Fruit fly (Drosophila melanogaster) whole organism, embryonic: ENCODE results near the gene osk.
A peak's percentile ranks its signal among the peaks of the same experiment; 100 is the strongest.

ENCODE experiments used
- Atf6 ChIP-seq: fragments of 200-800 bp; sonication (Bioruptor generic); IDR thresholded peaks from 2 replicates; pipeline ENCODE4 v1.3.6; 2022; ENCODE audit warnings: missing biosample characterization, missing genetic modification characterization
- B-H2 ChIP-seq: fragments of 200-800 bp; sonication (Bioruptor generic); optimal IDR thresholded peaks from 2 replicates; lab custom pipeline; 2018; ENCODE audit warnings: missing biosample characterization, mild to moderate bottlenecking, missing genetic modification characterization
- Bdp1 ChIP-seq: fragments of 200-800 bp; sonication (Bioruptor generic); optimal IDR thresholded peaks from 3 replicates; lab custom pipeline; 2016; ENCODE audit warnings: missing biosample characterization, missing genetic modification characterization
- CG10366 ChIP-seq: fragments of 200-800 bp; sonication (Bioruptor generic); IDR thresholded peaks from 2 replicates; pipeline ENCODE4 v1.3.6; 2022; ENCODE audit warnings: missing biosample characterization, missing genetic modification characterization
- CG11398 ChIP-seq: fragments of 200-800 bp; sonication (Bioruptor generic); optimal IDR thresholded peaks from 2 replicates; lab custom pipeline; 2016; ENCODE audit warnings: missing biosample characterization, missing genetic modification characterization
- CG12071 ChIP-seq: fragments of 200-800 bp; sonication (Bioruptor generic); optimal IDR thresholded peaks from 3 replicates; lab custom pipeline; 2018; ENCODE audit warnings: missing biosample characterization, mild to moderate bottlenecking, missing genetic modification characterization
- CG12219 ChIP-seq: fragments of 200-800 bp; sonication (Bioruptor generic); optimal IDR thresholded peaks from 3 replicates; lab custom pipeline; 2018; ENCODE audit warnings: missing biosample characterization, mild to moderate bottlenecking, missing genetic modification characterization
- CG12391 ChIP-seq: fragments of 200-800 bp; sonication (Bioruptor generic); optimal IDR thresholded peaks from 3 replicates; lab custom pipeline; 2018; ENCODE audit warnings: missing biosample characterization, mild to moderate bottlenecking, missing genetic modification characterization, moderate library complexity
- CG12659 ChIP-seq: fragments of 200-800 bp; sonication (Bioruptor generic); optimal IDR thresholded peaks from 3 replicates; lab custom pipeline; 2017; ENCODE audit warnings: mild to moderate bottlenecking, missing biosample characterization, missing genetic modification reagents, missing genetic modification characterization
- CG13296 ChIP-seq: fragments of 200-800 bp; sonication (Bioruptor generic); optimal IDR thresholded peaks from 3 replicates; lab custom pipeline; 2018; ENCODE audit warnings: missing biosample characterization, mild to moderate bottlenecking, missing genetic modification characterization
- CG13775 ChIP-seq: fragments of 200-800 bp; sonication (Bioruptor generic); optimal IDR thresholded peaks from 3 replicates; lab custom pipeline; 2017; ENCODE audit warnings: missing biosample characterization, mild to moderate bottlenecking, missing genetic modification characterization
- CG15011 ChIP-seq: fragments of 200-800 bp; sonication (Bioruptor generic); optimal IDR thresholded peaks from 3 replicates; lab custom pipeline; 2018; ENCODE audit warnings: missing biosample characterization, mild to moderate bottlenecking, missing genetic modification characterization
- CG1529 ChIP-seq: fragments of 200-800 bp; sonication (Bioruptor generic); optimal IDR thresholded peaks from 3 replicates; lab custom pipeline; 2018; ENCODE audit warnings: missing biosample characterization, missing genetic modification characterization
- CG16815 ChIP-seq: fragments of 200-800 bp; sonication (Bioruptor generic); optimal IDR thresholded peaks from 3 replicates; lab custom pipeline; 2017; ENCODE audit warnings: missing biosample characterization, mild to moderate bottlenecking, missing genetic modification characterization
- CG17186 ChIP-seq: fragments of 200-800 bp; sonication (Bioruptor generic); optimal IDR thresholded peaks from 3 replicates; lab custom pipeline; 2017; ENCODE audit warnings: missing biosample characterization, missing genetic modification reagents, missing genetic modification characterization
- CG18599 ChIP-seq: fragments of 200-800 bp; sonication (Bioruptor generic); optimal IDR thresholded peaks from 3 replicates; lab custom pipeline; 2017; ENCODE audit warnings: missing biosample characterization, missing genetic modification characterization, mild to moderate bottlenecking, moderate library complexity, missing genetic modification reagents
- CG2116 ChIP-seq: fragments of 200-800 bp; sonication (Bioruptor generic); optimal IDR thresholded peaks from 3 replicates; lab custom pipeline; 2018; ENCODE audit warnings: missing biosample characterization, mild to moderate bottlenecking, missing genetic modification characterization
- CG2889 ChIP-seq: fragments of 200-800 bp; sonication (Bioruptor generic); IDR thresholded peaks from 3 replicates; pipeline ENCODE4 v1.3.6; 2022; ENCODE audit warnings: missing biosample characterization, missing genetic modification characterization
- CG32772 ChIP-seq: fragments of 200-800 bp; sonication (Bioruptor generic); IDR thresholded peaks from 2 replicates; pipeline ENCODE4 v1.3.6; 2022; ENCODE audit warnings: missing biosample characterization, missing genetic modification characterization
- CG3726 ChIP-seq: fragments of 200-800 bp; sonication (Bioruptor generic); IDR thresholded peaks from 3 replicates; pipeline ENCODE4, ENCODE4 v1.3.6; 2022; ENCODE audit warnings: missing biosample characterization, missing genetic modification characterization
- CG8089 ChIP-seq: fragments of 200-800 bp; sonication (Bioruptor generic); optimal IDR thresholded peaks from 3 replicates; lab custom pipeline; 2016; ENCODE audit warnings: missing biosample characterization, missing genetic modification characterization
- Camta ChIP-seq: fragments of 200-800 bp; sonication (Bioruptor generic); optimal IDR thresholded peaks from 2 replicates; lab custom pipeline; 2016; ENCODE audit warnings: missing biosample characterization, missing genetic modification characterization
- D19A ChIP-seq: fragments of 200-800 bp; optimal IDR thresholded peaks from 3 replicates; lab custom pipeline; 2019; ENCODE audit warnings: missing biosample characterization, mild to moderate bottlenecking, missing genetic modification characterization, moderate library complexity
- Dip3 ChIP-seq: fragments of 200-800 bp; sonication (Bioruptor generic); optimal IDR thresholded peaks from 3 replicates; lab custom pipeline; 2016; ENCODE audit warnings: missing biosample characterization, missing genetic modification characterization
- E2f2 ChIP-seq: fragments of 200-800 bp; sonication (Bioruptor generic); IDR thresholded peaks from 2 replicates; pipeline ENCODE4 v1.3.6; 2022; ENCODE audit warnings: missing biosample characterization, missing genetic modification characterization
- Elba2 ChIP-seq: fragments of 200-800 bp; sonication (Bioruptor generic); optimal IDR thresholded peaks from 3 replicates; lab custom pipeline; 2016; ENCODE audit warnings: missing biosample characterization, missing genetic modification characterization
- Fer3 ChIP-seq: fragments of 200-800 bp; sonication (Bioruptor generic); optimal IDR thresholded peaks from 2 replicates; lab custom pipeline; 2018; ENCODE audit warnings: missing biosample characterization, mild to moderate bottlenecking, missing genetic modification characterization, moderate library complexity
- Gug ChIP-seq: fragments of 200-800 bp; sonication (Bioruptor generic); IDR thresholded peaks from 4 replicates; pipeline ENCODE4 v1.3.6; 2022; ENCODE audit warnings: missing biosample characterization, missing genetic modification characterization
- HLH3B ChIP-seq: fragments of 200-800 bp; sonication (Bioruptor generic); IDR thresholded peaks from 2 replicates; pipeline ENCODE4 v1.3.6; 2022; ENCODE audit warnings: missing biosample characterization, missing genetic modification characterization
- HLH4C ChIP-seq: fragments of 200-800 bp; sonication (Bioruptor generic); IDR thresholded peaks from 3 replicates; pipeline ENCODE4 v1.3.6; 2022; ENCODE audit warnings: missing biosample characterization, missing genetic modification characterization; ENCODE audit not compliant: partially characterized antibody
- HLH54F ChIP-seq: fragments of 200-800 bp; sonication (Bioruptor generic); optimal IDR thresholded peaks from 3 replicates; lab custom pipeline; 2016; ENCODE audit warnings: missing biosample characterization, missing genetic modification characterization
- Hand ChIP-seq: fragments of 200-800 bp; sonication (Bioruptor generic); optimal IDR thresholded peaks from 2 replicates; lab custom pipeline; 2017; ENCODE audit warnings: mild to moderate bottlenecking, missing biosample characterization, missing genetic modification reagents, missing genetic modification characterization
- Poxn ChIP-seq: fragments of 200-800 bp; sonication (Bioruptor generic); IDR thresholded peaks from 2 replicates; pipeline ENCODE4 v1.3.6; 2022; ENCODE audit warnings: missing biosample characterization, missing genetic modification characterization
- Sox100B ChIP-seq: fragments of 200-800 bp; sonication (Bioruptor generic); optimal IDR thresholded peaks from 3 replicates; lab custom pipeline; 2018; ENCODE audit warnings: missing biosample characterization, mild to moderate bottlenecking, missing genetic modification characterization
- Spps ChIP-seq: fragments of 200-800 bp; sonication (Bioruptor generic); optimal IDR thresholded peaks from 2 replicates; lab custom pipeline; 2018; ENCODE audit warnings: missing biosample characterization, mild to moderate bottlenecking, missing genetic modification characterization
- Ssrp ChIP-seq: fragments of 200-800 bp; sonication (Bioruptor generic); optimal IDR thresholded peaks from 2 replicates; lab custom pipeline; 2018; ENCODE audit warnings: missing biosample characterization, mild to moderate bottlenecking, missing genetic modification characterization, moderate library complexity
- Xbp1 ChIP-seq: fragments of 200-800 bp; sonication (Bioruptor generic); optimal IDR thresholded peaks from 3 replicates; lab custom pipeline; 2016; ENCODE audit warnings: missing biosample characterization, mild to moderate bottlenecking, missing genetic modification characterization
- Xrp1 ChIP-seq: fragments of 200-800 bp; sonication (Bioruptor generic); IDR thresholded peaks from 2 replicates; pipeline ENCODE4 v1.3.6; 2022; ENCODE audit warnings: missing biosample characterization, missing genetic modification characterization
- bcd ChIP-seq: fragments of 200-800 bp; sonication (Bioruptor generic); optimal IDR thresholded peaks from 2 replicates; lab custom pipeline; 2017; ENCODE audit warnings: missing biosample characterization, mild to moderate bottlenecking, missing genetic modification characterization
- dmrt11E ChIP-seq: fragments of 200-800 bp; sonication (Bioruptor generic); optimal IDR thresholded peaks from 3 replicates; lab custom pipeline; 2018; ENCODE audit warnings: missing biosample characterization, mild to moderate bottlenecking, missing genetic modification characterization, moderate library complexity
- emc ChIP-seq: fragments of 200-800 bp; sonication (Bioruptor generic); optimal IDR thresholded peaks from 2 replicates; lab custom pipeline; 2016; ENCODE audit warnings: missing biosample characterization, missing genetic modification characterization
- ftz-f1 ChIP-seq: fragments of 200-800 bp; sonication (Bioruptor generic); optimal IDR thresholded peaks from 2 replicates; lab custom pipeline; 2016; ENCODE audit warnings: missing biosample characterization, missing genetic modification characterization
- hbn ChIP-seq: fragments of 200-800 bp; sonication (Bioruptor generic); IDR thresholded peaks from 2 replicates; pipeline ENCODE4 v1.3.6; 2022; ENCODE audit warnings: missing biosample characterization, missing genetic modification characterization; ENCODE audit not compliant: partially characterized antibody
- lola ChIP-seq, 3 experiments: fragments of >200 bp in 2 of 3; fragments of 200-800 bp in 1 of 3; sonication (Bioruptor generic) in 1 of 3; optimal IDR thresholded peaks; 2 replicates each; lab custom pipeline; 2017 to 2019; ENCODE audit warnings: missing biosample characterization in 3 of 3, missing genetic modification characterization in 3 of 3, mild to moderate bottlenecking in 1 of 3, moderate library complexity in 1 of 3
- onecut ChIP-seq: fragments of 200-800 bp; sonication (Bioruptor generic); IDR thresholded peaks from 2 replicates; pipeline ENCODE4 v1.3.6; 2022; ENCODE audit warnings: missing biosample characterization, missing genetic modification characterization
- peb ChIP-seq: fragments of 200-800 bp; sonication (Bioruptor generic); IDR thresholded peaks from 2 replicates; pipeline ENCODE4 v1.3.6; 2022; ENCODE audit warnings: missing biosample characterization, missing genetic modification characterization
- pho ChIP-seq: fragments of 200-800 bp; sonication (Bioruptor generic); optimal IDR thresholded peaks from 2 replicates; lab custom pipeline; 2016; ENCODE audit warnings: missing biosample characterization, missing genetic modification characterization
- phol ChIP-seq: fragments of 200-800 bp; sonication (Bioruptor generic); optimal IDR thresholded peaks from 3 replicates; lab custom pipeline; 2018; ENCODE audit warnings: missing biosample characterization, mild to moderate bottlenecking, missing genetic modification characterization, moderate library complexity
- pros ChIP-seq: fragments of 200-800 bp; sonication (Bioruptor generic); optimal IDR thresholded peaks from 3 replicates; lab custom pipeline; 2019; ENCODE audit warnings: missing biosample characterization, mild to moderate bottlenecking, missing genetic modification characterization, moderate library complexity
- sim ChIP-seq: fragments of 200-800 bp; sonication (Bioruptor generic); IDR thresholded peaks from 2 replicates; pipeline ENCODE4 v1.3.6; 2022; ENCODE audit warnings: missing biosample characterization, missing genetic modification characterization

The osk gene

DNA sequence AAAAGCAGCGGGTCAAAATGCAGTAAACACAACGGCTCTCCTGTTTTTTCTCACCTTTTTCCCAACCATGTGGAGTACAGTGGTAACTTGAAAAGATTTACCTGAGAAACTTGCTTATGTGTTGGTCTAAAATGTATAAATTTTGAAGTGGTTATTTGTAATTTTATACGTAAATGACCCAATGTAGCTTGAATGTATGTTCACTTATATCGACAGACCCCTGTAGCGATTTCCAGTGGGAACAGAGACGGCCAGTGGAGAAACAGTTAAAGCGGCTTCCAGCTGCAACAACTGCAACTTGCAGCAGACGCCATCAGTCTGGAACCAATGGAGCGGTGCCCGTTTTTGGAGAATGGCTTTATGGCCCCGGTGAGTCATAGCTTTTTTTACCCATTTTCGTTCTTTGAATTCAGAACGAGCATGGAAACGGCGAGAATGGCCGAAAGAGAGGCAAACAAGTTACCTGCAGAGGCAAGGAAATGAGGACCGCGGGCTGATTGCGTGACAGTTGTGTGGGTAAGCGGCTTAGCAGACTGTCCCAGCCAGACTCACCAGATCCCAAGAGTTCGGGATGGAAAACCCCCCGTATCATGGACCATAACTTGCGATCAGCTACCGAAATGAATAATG, 8.9 kb upstream of the osk start (continued):
- TF ChIP-seq Elba2 (GFP tag; lab: Kevin White, UChicago) (no peak), onecut (GFP tag; lab: Robert Waterston, UW) (peak; percentile 61), CG12659 (GFP tag; lab: Kevin White, UChicago) (no peak), Dip3 (GFP tag; lab: Kevin White, UChicago) (no peak), Spps (tag; lab: Kevin White, UChicago) (peak; percentile 94), CG2889 (GFP tag; lab: Robert Waterston, UW) (no peak), Camta (peak; percentile 58), CG12219 (GFP tag; lab: Kevin White, UChicago) (peak; percentile 58), CG15011 (GFP tag; lab: Kevin White, UChicago) (peak; percentile 31), CG32772 (GFP tag; lab: Robert Waterston, UW) (peak; percentile 72), dmrt11E (tag; lab: Kevin White, UChicago) (peak; percentile 80), Fer3 (tag; lab: Kevin White, UChicago) (peak; percentile 28), CG2116 (GFP tag; lab: Kevin White, UChicago) (no peak), hbn (GFP tag; lab: Robert Waterston, UW) (no peak), HLH3B (GFP tag; lab: Robert Waterston, UW) (peak; percentile 23; the same call in 1 of the 2 replicates), CG16815 (peak; percentile 36), peb (GFP tag; lab: Robert Waterston, UW) (peak; percentile 81), Sox100B (peak; percentile 43), CG17186 (GFP tag; lab: Kevin White, UChicago) (peak; percentile 16), bcd (GFP tag; lab: Kevin White, UChicago) (peak; percentile 27), Atf6 (no peak), Xbp1 (GFP tag; lab: Kevin White, UChicago) (peak; percentile 55), Hand (no peak), HLH54F (GFP tag; lab: Kevin White, UChicago) (peak; percentile 30), Bdp1 (peak; percentile 6), ftz-f1 (GFP tag; lab: Kevin White, UChicago) (no peak), E2f2 (peak; percentile 28; the same call in 1 of the 2 replicates), Poxn (GFP tag; lab: Robert Waterston, UW) (no peak), CG1529 (peak; percentile 51), Xrp1 (GFP tag; lab: Robert Waterston, UW) (peak; percentile 90), CG13296 (GFP tag; lab: Kevin White, UChicago) (no peak), lola (GFP tag; optimal IDR thresholded peaks at IDR 0.05; lab: Kevin White, UChicago) (peak in 1 of 3 experiments; percentile 79), CG11398 (GFP tag; lab: Kevin White, UChicago) (peak; percentile 21), CG8089 (GFP tag; lab: Kevin White, UChicago) (peak; percentile 36), pros (GFP tag; lab: Kevin White, UChicago) (no peak), CG10366 (GFP tag; lab: Robert Waterston, UW) (0 out of 2 replicates have a peak, but pooled peaks have one; percentile 33), Gug (GFP tag; lab: Robert Waterston, UW) (peak; percentile 68; the same call in 2 of the 4 replicates), phol (tag; lab: Kevin White, UChicago) (peak; percentile 67), CG3726 (GFP tag; lab: Robert Waterston, UW) (peak; percentile 61; the same call in 1 of the 3 replicates), Ssrp (tag; lab: Kevin White, UChicago) (peak; percentile 52), HLH4C (GFP tag; lab: Robert Waterston, UW) (no peak), CG12071 (no peak), CG12391 (tag; lab: Kevin White, UChicago) (peak; percentile 63), CG18599 (GFP tag; lab: Kevin White, UChicago) (no peak), emc (GFP tag; lab: Kevin White, UChicago) (no peak), sim (GFP tag; lab: Robert Waterston, UW) (peak; percentile 43; the same call in 1 of the 2 replicates), D19A (tag; lab: Kevin White, UChicago) (peak; percentile 50), pho (GFP tag; lab: Kevin White, UChicago) (no peak), B-H2 (GFP tag; lab: Kevin White, UChicago) (no peak), CG13775 (GFP tag; lab: Kevin White, UChicago) (no peak)
